Fruit fly (Drosophila melanogaster): ENCODE measurements around the gene Myb.

The Myb gene

DNA sequence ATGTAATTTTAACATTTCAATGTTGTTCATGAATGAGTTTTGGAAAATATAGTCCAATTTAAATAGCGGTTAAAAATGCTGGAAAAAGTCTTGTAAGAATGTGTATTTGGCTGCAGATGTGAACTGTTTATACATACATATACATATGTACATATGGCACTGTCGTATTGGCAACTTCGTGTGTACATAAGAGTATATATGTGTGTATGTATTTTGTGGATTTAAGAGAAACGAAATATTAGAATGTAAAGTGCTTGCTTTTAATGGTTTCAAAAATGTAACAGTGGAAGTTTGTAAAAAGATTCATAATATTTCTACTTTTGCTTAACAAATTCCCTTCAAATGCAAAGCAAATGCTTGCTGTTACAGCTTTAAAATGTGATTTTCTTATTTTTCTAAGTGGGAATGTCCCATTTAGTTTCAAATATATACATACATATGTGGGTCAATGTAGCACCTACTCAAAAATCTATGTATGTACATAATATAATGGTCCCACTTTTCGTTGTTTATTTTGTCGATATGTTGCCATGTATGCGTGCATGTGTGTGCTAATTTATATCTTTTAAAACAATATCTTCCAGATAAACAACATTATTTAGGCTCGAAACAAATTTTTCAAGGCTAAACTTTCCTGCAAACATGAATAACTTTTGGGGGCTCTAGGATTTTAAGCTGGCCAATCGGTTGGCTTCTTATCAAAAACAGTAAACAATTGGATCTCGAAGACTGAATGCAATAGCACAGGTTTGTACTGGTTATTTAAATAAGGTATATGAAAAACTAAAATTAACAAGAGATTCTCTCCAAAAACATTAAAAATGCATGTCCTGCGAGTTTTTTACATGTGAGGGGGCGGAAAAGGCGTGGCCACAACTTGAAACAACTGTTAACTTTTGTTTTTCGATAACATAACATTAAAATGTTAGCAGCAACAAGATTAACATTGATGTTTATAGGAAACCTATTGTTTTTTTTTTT is 13.4 kb upstream of the Myb start:
- no peak for TF ChIP-seq Met (GFP tag; optimal IDR thresholded peaks at IDR 0.05)
- TF ChIP-seq Eip78C (GFP tag), result peak; percentile 80
- TF ChIP-seq CG15336 (GFP tag; IDR thresholded peaks at IDR 0.05), result 0 out of 2 replicates have a peak, but pooled peaks have one; percentile 10
- TF ChIP-seq lz (GFP tag; optimal IDR thresholded peaks at IDR 0.05), result no peak
- no peak for TF ChIP-seq Gug (GFP tag; IDR thresholded peaks at IDR 0.05)
- peak; percentile 84 for TF ChIP-seq fkh (GFP tag; optimal IDR thresholded peaks at IDR 0.05)
- no peak for TF ChIP-seq CG8632 (GFP tag; optimal IDR thresholded peaks at IDR 0.05)
- peak; percentile 9 for TF ChIP-seq esn (GFP tag; optimal IDR thresholded peaks at IDR 0.05)
- peak; percentile 34 for TF ChIP-seq CG6854 (GFP tag; optimal IDR thresholded peaks at IDR 0.05)

DNA sequence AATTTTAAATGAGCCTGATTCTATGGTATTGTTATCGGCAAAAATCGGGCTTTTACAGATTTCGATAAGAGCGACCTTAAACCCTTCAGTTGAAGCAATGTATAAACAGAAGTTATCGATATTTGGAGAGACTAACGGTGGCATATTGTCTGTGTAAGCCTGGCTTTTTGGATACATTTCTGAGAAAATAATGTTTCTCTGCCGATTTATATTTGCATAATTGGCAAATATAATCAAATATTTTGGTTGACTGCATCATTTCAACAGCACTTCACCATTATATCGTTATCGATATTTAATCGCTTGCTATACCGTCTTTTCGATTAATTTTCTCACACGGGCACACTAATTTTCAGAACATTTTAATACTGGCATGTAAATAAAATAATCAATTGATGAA is 12.2 kb upstream of the Myb start, which contains the start of gene CG16952:
Gene CG16952, plus strand, starts transcription at position 341 of the 400 bp plus-strand sequence.
- no peak for TF ChIP-seq CG8119 (GFP tag; IDR thresholded peaks at IDR 0.05)
- no peak for TF ChIP-seq acj6 (GFP tag; optimal IDR thresholded peaks at IDR 0.05)
- TF ChIP-seq Met (GFP tag; optimal IDR thresholded peaks at IDR 0.05), result no peak
- no peak for TF ChIP-seq salr (GFP tag; optimal IDR thresholded peaks at IDR 0.05)
- peak; percentile 81 for TF ChIP-seq svp (GFP tag)
- TF ChIP-seq Hr38 (GFP tag; optimal IDR thresholded peaks at IDR 0.05), result no peak
- no peak for TF ChIP-seq Gug (GFP tag; IDR thresholded peaks at IDR 0.05)
- TF ChIP-seq CG1621 (tag; optimal IDR thresholded peaks at IDR 0.05), result no peak
- no peak for TF ChIP-seq Blimp-1 (GFP tag; optimal IDR thresholded peaks at IDR 0.05)
- no peak for TF ChIP-seq Ets96B (tag; optimal IDR thresholded peaks at IDR 0.05)
- peak; percentile 17 for TF ChIP-seq CG31627 (GFP tag; optimal IDR thresholded peaks at IDR 0.05)
- no peak for TF ChIP-seq Eip78C (GFP tag)
- peak; percentile 0 for TF ChIP-seq topi (GFP tag; optimal IDR thresholded peaks at IDR 0.05)
- no peak for TF ChIP-seq esn (GFP tag; optimal IDR thresholded peaks at IDR 0.05)
- TF ChIP-seq vri (GFP tag; optimal IDR thresholded peaks at IDR 0.05), result peak; percentile 29
- no peak for TF ChIP-seq CG32006 (GFP tag; optimal IDR thresholded peaks at IDR 0.05)
- TF ChIP-seq spab (GFP tag; optimal IDR thresholded peaks at IDR 0.05), result no peak
- TF ChIP-seq Sox14 (GFP tag; optimal IDR thresholded peaks at IDR 0.05), result peak; percentile 32
- TF ChIP-seq fkh (GFP tag; optimal IDR thresholded peaks at IDR 0.05), result peak; percentile 49
- no peak for TF ChIP-seq CG3032 (tag; optimal IDR thresholded peaks at IDR 0.05)

DNA sequence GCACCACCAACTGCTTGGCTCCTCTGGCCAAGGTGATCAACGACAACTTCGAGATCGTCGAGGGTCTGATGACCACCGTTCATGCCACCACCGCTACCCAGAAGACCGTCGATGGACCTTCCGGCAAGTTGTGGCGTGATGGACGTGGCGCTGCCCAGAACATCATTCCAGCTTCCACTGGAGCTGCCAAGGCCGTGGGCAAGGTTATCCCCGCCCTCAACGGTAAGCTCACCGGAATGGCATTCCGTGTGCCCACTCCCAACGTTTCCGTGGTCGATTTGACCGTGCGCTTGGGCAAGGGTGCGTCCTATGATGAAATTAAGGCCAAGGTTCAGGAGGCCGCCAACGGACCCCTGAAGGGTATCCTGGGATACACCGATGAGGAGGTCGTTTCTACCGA is 11.2 kb upstream of the Myb start:
- TF ChIP-seq fd59A (GFP tag; optimal IDR thresholded peaks at IDR 0.05), result no peak

DNA sequence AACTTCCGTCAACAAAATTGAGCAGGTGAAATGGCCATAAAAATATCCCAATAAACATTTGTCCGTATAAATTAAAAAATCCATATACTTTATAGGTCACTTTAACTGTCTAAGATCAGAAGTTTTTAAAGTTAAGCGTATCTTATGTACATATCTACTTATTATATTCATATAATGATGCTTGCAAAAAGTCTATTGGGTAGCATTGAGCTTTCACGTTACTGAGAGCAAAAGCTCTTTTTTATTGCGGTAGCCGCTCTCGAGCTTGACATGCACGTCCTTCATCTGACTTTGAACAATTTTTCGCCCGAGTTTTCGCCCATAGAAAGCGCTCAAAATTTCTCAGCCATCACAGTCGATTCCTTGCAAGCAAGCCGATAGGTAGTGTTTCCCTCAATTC is 10.2 kb upstream of the Myb start, which contains the start of gene Gapdh2:
Gene Gapdh2, plus strand, starts transcription at position 283 of the 400 bp plus-strand sequence.
- TF ChIP-seq fd85E (GFP tag; optimal IDR thresholded peaks at IDR 0.05) (peak; percentile 98), OdsH (GFP tag; optimal IDR thresholded peaks at IDR 0.05) (peak; percentile 99), ss (GFP tag; optimal IDR thresholded peaks at IDR 0.05) (peak; percentile 100), CG11902 (GFP tag; optimal IDR thresholded peaks at IDR 0.05) (peak; percentile 96), CG8632 (GFP tag; optimal IDR thresholded peaks at IDR 0.05) (peak; percentile 100), CG6854 (GFP tag; optimal IDR thresholded peaks at IDR 0.05) (peak; percentile 99), CG9139 (GFP tag; optimal IDR thresholded peaks at IDR 0.05) (peak; percentile 99), CG34406 (GFP tag; optimal IDR thresholded peaks at IDR 0.05) (peak; percentile 100), svp (GFP tag) (peak; percentile 100), Eip78C (GFP tag) (peak; percentile 100), CG6808 (GFP tag; optimal IDR thresholded peaks at IDR 0.05) (peak; percentile 99), pdm3 (GFP tag; optimal IDR thresholded peaks at IDR 0.05) (peak; percentile 99), CG8319 (GFP tag; optimal IDR thresholded peaks at IDR 0.05) (peak; percentile 99), Sox15 (GFP tag; optimal IDR thresholded peaks at IDR 0.05) (peak; percentile 97), CG4318 (GFP tag; optimal IDR thresholded peaks at IDR 0.05) (peak; percentile 96), topi (GFP tag; optimal IDR thresholded peaks at IDR 0.05) (peak; percentile 100), CG3919 (GFP tag; optimal IDR thresholded peaks at IDR 0.05) (peak; percentile 99), salr (GFP tag; optimal IDR thresholded peaks at IDR 0.05) (peak; percentile 97 to 99), Hr39 (GFP tag; optimal IDR thresholded peaks at IDR 0.05) (peak; percentile 98), CG7368 (GFP tag; optimal IDR thresholded peaks at IDR 0.05) (peak; percentile 99), fkh (GFP tag; optimal IDR thresholded peaks at IDR 0.05) (peak; percentile 96), CG6792 (GFP tag; optimal IDR thresholded peaks at IDR 0.05) (peak; percentile 100), Eip75B (GFP tag; optimal IDR thresholded peaks at IDR 0.05) (peak; percentile 99), Ets96B (tag; optimal IDR thresholded peaks at IDR 0.05) (peak; percentile 100), CG16779 (tag; optimal IDR thresholded peaks at IDR 0.05) (peak; percentile 99), CG8119 (GFP tag; IDR thresholded peaks at IDR 0.05) (peak; percentile 100), dsx (GFP tag; optimal IDR thresholded peaks at IDR 0.05; ENCODE audit: poor library complexity, severe bottlenecking) (peak; percentile 99)

All from whole organism, prepupa.